Fruit fly (Drosophila melanogaster) whole organism, wandering third instar larva: Measurements from ENCODE around the gene CG46311.
A peak's percentile ranks its signal among the peaks of the same experiment; 100 is the strongest.

Experiments used
- Abd-B ChIP-seq: fragments of >200 bp; optimal IDR thresholded peaks from 2 replicates; lab custom pipeline; 2017; ENCODE audit warnings: missing biosample characterization, missing genetic modification characterization
- CG32264 ChIP-seq: fragments of 200-800 bp; sonication (Bioruptor generic); optimal IDR thresholded peaks from 2 replicates; lab custom pipeline; 2016; ENCODE audit warnings: missing biosample characterization, missing genetic modification characterization
- CG9705 ChIP-seq: fragments of 200-800 bp; sonication (Bioruptor generic); optimal IDR thresholded peaks from 2 replicates; lab custom pipeline; 2018; ENCODE audit warnings: missing biosample characterization, mild to moderate bottlenecking, missing genetic modification characterization
- CrebA ChIP-seq: fragments of 200-800 bp; sonication (Bioruptor generic); optimal IDR thresholded peaks from 2 replicates; lab custom pipeline; 2016; ENCODE audit warnings: missing biosample characterization, mild to moderate bottlenecking, missing genetic modification characterization, borderline replicate concordance
- Dfd ChIP-seq: fragments of >200 bp; optimal IDR thresholded peaks from 2 replicates; lab custom pipeline; 2017; ENCODE audit warnings: missing biosample characterization, missing genetic modification characterization
- Dif ChIP-seq: fragments of 200-275, 200-300 bp; sonication (Bioruptor generic); optimal IDR thresholded peaks from 2 replicates; lab custom pipeline; 2018; ENCODE audit warnings: missing biosample characterization, missing genetic modification characterization; ENCODE audit not compliant: partially characterized antibody
- GATAd ChIP-seq: sonication (Bioruptor generic); optimal IDR thresholded peaks from 2 replicates; lab custom pipeline; 2016; ENCODE audit warnings: missing biosample characterization, missing genetic modification characterization
- HLH106 ChIP-seq: fragments of 200-800 bp; optimal IDR thresholded peaks from 3 replicates; lab custom pipeline; 2019; ENCODE audit warnings: missing biosample characterization, mild to moderate bottlenecking, missing genetic modification characterization, moderate library complexity
- Hnf4 ChIP-seq: fragments of 200-800 bp; sonication (Bioruptor generic); optimal IDR thresholded peaks from 2 replicates; lab custom pipeline; 2016; ENCODE audit warnings: missing biosample characterization, mild to moderate bottlenecking, missing genetic modification characterization
- Hr78 ChIP-seq: fragments of >200 bp; optimal IDR thresholded peaks from 2 replicates; lab custom pipeline; 2017; ENCODE audit warnings: missing biosample characterization, missing genetic modification characterization
- Hr83 ChIP-seq: fragments of 200-300 bp; sonication (Bioruptor generic); optimal IDR thresholded peaks from 2 replicates; lab custom pipeline; 2016; ENCODE audit warnings: missing biosample characterization, mild to moderate bottlenecking, missing genetic modification characterization, moderate library complexity; ENCODE audit not compliant: poor library complexity, severe bottlenecking
- Jra ChIP-seq: sonication (Bioruptor generic); optimal IDR thresholded peaks from 2 replicates; lab custom pipeline; 2016; ENCODE audit warnings: missing biosample characterization, missing genetic modification characterization
- Mio ChIP-seq: sonication (Bioruptor generic); optimal IDR thresholded peaks from 2 replicates; lab custom pipeline; 2016; ENCODE audit warnings: missing biosample characterization, missing genetic modification characterization
- Myc ChIP-seq: fragments of >200 bp; optimal IDR thresholded peaks from 2 replicates; lab custom pipeline; 2017
- N ChIP-seq: fragments of >200 bp; optimal IDR thresholded peaks from 2 replicates; lab custom pipeline; 2018; ENCODE audit warnings: missing biosample characterization, missing external identifiers, missing genetic modification characterization
- OdsH ChIP-seq: fragments of 200-800 bp; sonication (Bioruptor generic); optimal IDR thresholded peaks from 2 replicates; lab custom pipeline; 2016; ENCODE audit warnings: missing biosample characterization, mild to moderate bottlenecking, missing genetic modification characterization
- Rel ChIP-seq, 2 experiments: fragments of 200-800 bp; sonication (Bioruptor generic) in 1 of 2; optimal IDR thresholded peaks; 2 replicates in 1 of 2; 3 replicates in 1 of 2; lab custom pipeline; 2016 to 2019; ENCODE audit warnings: mild to moderate bottlenecking in 2 of 2, missing biosample characterization in 2 of 2, missing genetic modification characterization in 2 of 2, moderate library complexity in 1 of 2
- Sp1 ChIP-seq: fragments of 200-800 bp; sonication (Bioruptor generic); optimal IDR thresholded peaks from 3 replicates; lab custom pipeline; 2019; ENCODE audit warnings: missing biosample characterization, mild to moderate bottlenecking, missing genetic modification characterization, moderate library complexity
- Vsx2 ChIP-seq: fragments of 200-300, 225-300 bp; sonication (Bioruptor generic); optimal IDR thresholded peaks from 2 replicates; lab custom pipeline; 2018; ENCODE audit warnings: missing biosample characterization, missing genetic modification characterization; ENCODE audit not compliant: partially characterized antibody
- br ChIP-seq: fragments of 200-800 bp; sonication (Bioruptor generic); optimal IDR thresholded peaks from 2 replicates; lab custom pipeline; 2016; ENCODE audit warnings: missing biosample characterization, missing genetic modification characterization
- brk ChIP-seq: fragments of 200-800 bp; sonication (Bioruptor generic); optimal IDR thresholded peaks from 2 replicates; lab custom pipeline; 2016; ENCODE audit warnings: missing biosample characterization, mild to moderate bottlenecking, missing genetic modification characterization
- dl ChIP-seq, 2 experiments: fragments of 175-275, 200-275 bp in 1 of 2; fragments of 200-275 bp in 1 of 2; sonication (Bioruptor generic); optimal IDR thresholded peaks; lab custom pipeline; 2018; ENCODE audit warnings: mild to moderate bottlenecking in 2 of 2, missing biosample characterization in 2 of 2, missing genetic modification characterization in 2 of 2, moderate library complexity in 2 of 2; ENCODE audit not compliant: partially characterized antibody in 2 of 2, insufficient read depth in 1 of 2
- dmrt93B ChIP-seq: fragments of 200-800 bp; sonication (Bioruptor generic); optimal IDR thresholded peaks from 2 replicates; lab custom pipeline; 2018; ENCODE audit warnings: missing biosample characterization, mild to moderate bottlenecking, missing genetic modification characterization
- dsf ChIP-seq: sonication (Bioruptor generic); optimal IDR thresholded peaks from 2 replicates; lab custom pipeline; 2016; ENCODE audit warnings: missing biosample characterization, missing genetic modification characterization, borderline replicate concordance
- ey ChIP-seq: fragments of 200-800 bp; sonication (Bioruptor generic); optimal IDR thresholded peaks from 2 replicates; lab custom pipeline; 2016; ENCODE audit warnings: missing biosample characterization, missing genetic modification characterization
- foxo ChIP-seq, 2 experiments: fragments of 200-800 bp; sonication (Bioruptor generic); optimal IDR thresholded peaks; 2 replicates in 1 of 2; 3 replicates in 1 of 2; lab custom pipeline; 2016 to 2017; ENCODE audit warnings: missing biosample characterization in 2 of 2, missing genetic modification characterization in 2 of 2
- fru ChIP-seq: fragments of 200-800 bp; sonication (Bioruptor generic); optimal IDR thresholded peaks from 3 replicates; lab custom pipeline; 2016; ENCODE audit warnings: missing biosample characterization, mild to moderate bottlenecking, missing genetic modification characterization
- h ChIP-seq: fragments of 200-800 bp; sonication (Bioruptor generic); optimal IDR thresholded peaks from 3 replicates; lab custom pipeline; 2016; ENCODE audit warnings: missing biosample characterization, mild to moderate bottlenecking, missing genetic modification characterization
- jim ChIP-seq: fragments of 175-275, 200-325 bp; sonication (Bioruptor generic); optimal IDR thresholded peaks from 2 replicates; lab custom pipeline; 2016; ENCODE audit warnings: missing biosample characterization, mild to moderate bottlenecking, missing genetic modification characterization
- lola ChIP-seq: fragments of >200 bp; optimal IDR thresholded peaks from 2 replicates; lab custom pipeline; 2017; ENCODE audit warnings: missing biosample characterization, missing genetic modification characterization
- pan ChIP-seq: fragments of >200 bp; optimal IDR thresholded peaks from 2 replicates; lab custom pipeline; 2017
- psq ChIP-seq: fragments of 200-800 bp; sonication (Bioruptor generic); optimal IDR thresholded peaks from 3 replicates; lab custom pipeline; 2017; ENCODE audit warnings: missing biosample characterization, mild to moderate bottlenecking, missing genetic modification characterization, moderate library complexity
- rgr ChIP-seq: fragments of 200-800 bp; sonication (Bioruptor generic); optimal IDR thresholded peaks from 3 replicates; lab custom pipeline; 2016; ENCODE audit warnings: missing biosample characterization, mild to moderate bottlenecking, missing genetic modification characterization
- sage ChIP-seq: fragments of 200-800 bp; sonication (Bioruptor generic); optimal IDR thresholded peaks from 2 replicates; lab custom pipeline; 2016; ENCODE audit warnings: missing biosample characterization, mild to moderate bottlenecking, missing genetic modification characterization
- sv ChIP-seq: fragments of 200-800 bp; sonication (Bioruptor generic); optimal IDR thresholded peaks from 3 replicates; lab custom pipeline; 2016; ENCODE audit warnings: missing biosample characterization, missing genetic modification characterization
- tai ChIP-seq: sonication (Bioruptor generic); optimal IDR thresholded peaks from 2 replicates; lab custom pipeline; 2016; ENCODE audit warnings: missing biosample characterization, missing genetic modification characterization
- usp ChIP-seq: fragments of >200 bp; optimal IDR thresholded peaks from 2 replicates; lab custom pipeline; 2017; ENCODE audit warnings: missing biosample characterization, missing genetic modification characterization
- woc ChIP-seq: sonication (Bioruptor generic); optimal IDR thresholded peaks from 2 replicates; lab custom pipeline; 2016; ENCODE audit warnings: missing biosample characterization, mild to moderate bottlenecking, missing genetic modification characterization

CG46311 gene

dm6 chrX:13563483-13564443 is at the start of gene CG46311, which contains the start of gene Tpst:
CG46311 (plus strand) TSS chrX:13563823.
Tpst (plus strand) TSS chrX:13563823.
- TF ChIP-seq OdsH (GFP tag; lab: Kevin White, UChicago) (peak; percentile 53), CrebA (GFP tag; lab: Kevin White, UChicago) (no peak), lola (GFP tag; lab: Kevin White, UChicago) (no peak), jim (no peak), CG32264 (no peak), Dif (GFP tag; lab: Kevin White, UChicago) (peak; percentile 44), foxo (GFP tag; optimal IDR thresholded peaks at IDR 0.05; lab: Kevin White, UChicago) (peak in 1 of 2 experiments; percentile 71), dsf (GFP tag; lab: Kevin White, UChicago) (no peak), Myc (lab: Kevin White, UChicago) (peak; percentile 71), sage (GFP tag; lab: Kevin White, UChicago) (no peak), usp (GFP tag; lab: Kevin White, UChicago) (no peak), GATAd (GFP tag; lab: Kevin White, UChicago) (no peak), woc (GFP tag; lab: Kevin White, UChicago) (no peak), brk (GFP tag; lab: Kevin White, UChicago) (no peak), Sp1 (GFP tag; lab: Kevin White, UChicago) (peak; percentile 49), fru (GFP tag; lab: Kevin White, UChicago) (peak; percentile 40), psq (GFP tag; lab: Kevin White, UChicago) (peak; percentile 41), Abd-B (GFP tag; lab: Kevin White, UChicago) (no peak), N (GFP tag; lab: Kevin White, UChicago) (no peak), rgr (GFP tag; lab: Kevin White, UChicago) (peak; percentile 46), br (GFP tag; lab: Kevin White, UChicago) (peak; percentile 35), pan (no peak), Dfd (GFP tag; lab: Kevin White, UChicago) (no peak), Rel (GFP tag; optimal IDR thresholded peaks at IDR 0.05; lab: Kevin White, UChicago) (no peak), Rel (tag; optimal IDR thresholded peaks at IDR 0.05; lab: Kevin White, UChicago) (peak; percentile 50), Hnf4 (peak; percentile 48), sv (GFP tag; lab: Kevin White, UChicago) (peak; percentile 24), Hr83 (GFP tag; lab: Kevin White, UChicago) (peak; percentile 9), CG9705 (peak; percentile 22), dmrt93B (GFP tag; lab: Kevin White, UChicago) (no peak), HLH106 (tag; lab: Kevin White, UChicago) (peak; percentile 43), Jra (GFP tag; lab: Kevin White, UChicago) (peak; percentile 1), tai (peak; percentile 47), dl (GFP tag; optimal IDR thresholded peaks at IDR 0.05; lab: Kevin White, UChicago; ENCODE audit: insufficient read depth in 1 of 2, partially characterized antibody in 2 of 2) (no peak), Hr78 (GFP tag; lab: Kevin White, UChicago) (no peak), h (GFP tag; lab: Kevin White, UChicago) (peak; percentile 54), Vsx2 (GFP tag; lab: Kevin White, UChicago) (no peak), ey (GFP tag; lab: Kevin White, UChicago) (peak; percentile 28), Mio (GFP tag; lab: Kevin White, UChicago) (no peak)

dm6 chrX:13527706-13528105 is 35.9 kb upstream of the CG46311 start, which contains the start of gene CG15754:
CG15754 (plus strand) TSS chrX:13528006.
- no peak for TF ChIP-seq Abd-B (GFP tag; lab: Kevin White, UChicago)
- TF ChIP-seq tai, result no peak
- no peak for TF ChIP-seq h (GFP tag; lab: Kevin White, UChicago)
- TF ChIP-seq Jra (GFP tag; lab: Kevin White, UChicago), result no peak
- no peak for TF ChIP-seq dmrt93B (GFP tag; lab: Kevin White, UChicago)
- TF ChIP-seq N (GFP tag; lab: Kevin White, UChicago), result no peak
- TF ChIP-seq fru (GFP tag; lab: Kevin White, UChicago), result no peak
- TF ChIP-seq CG32264, result no peak
- no peak for TF ChIP-seq HLH106 (tag; lab: Kevin White, UChicago)
- TF ChIP-seq CrebA (GFP tag; lab: Kevin White, UChicago), result no peak
- TF ChIP-seq sage (GFP tag; lab: Kevin White, UChicago), result no peak
- no peak for TF ChIP-seq Dif (GFP tag; lab: Kevin White, UChicago)
- TF ChIP-seq rgr (GFP tag; lab: Kevin White, UChicago), result no peak
- no peak for TF ChIP-seq Hnf4
- no peak for TF ChIP-seq usp (GFP tag; lab: Kevin White, UChicago)
- no peak for TF ChIP-seq pan
- TF ChIP-seq jim, result no peak
- no peak for TF ChIP-seq br (GFP tag; lab: Kevin White, UChicago)
